Worm (Caenorhabditis elegans) whole organism, L4 larva: Measurements from ENCODE around the gene Y82E9BL.1.

Experiments used
- F26F4.8 ChIP-seq: fragments of 200-800 bp; sonication (Bioruptor generic); conservative IDR thresholded peaks from 2 replicates; pipeline ENCODE4 v1.3.6; 2022; ENCODE audit warnings: missing genetic modification characterization, missing compliant biosample characterization
- F49E8.2 ChIP-seq: sonication (generic microtip); optimal IDR thresholded peaks from 2 replicates; lab custom pipeline; 2016; ENCODE audit warnings: missing compliant biosample characterization, mild to moderate bottlenecking, missing genetic modification characterization, borderline replicate concordance
- Y105C5A.15 ChIP-seq: fragments of 200-800 bp; sonication (Bioruptor generic); IDR thresholded peaks from 2 replicates; pipeline ENCODE4 v1.3.6; 2022; ENCODE audit warnings: missing genetic modification characterization, missing compliant biosample characterization
- aha-1 ChIP-seq: fragments of 150-350 bp; peaks from one replicate; lab custom pipeline; 2014; ENCODE audit warnings: missing biosample characterization, missing genetic modification characterization
- ceh-28 ChIP-seq: fragments of 150-350 bp; optimal IDR thresholded peaks from 2 replicates; lab custom pipeline; 2014; ENCODE audit warnings: missing biosample characterization, missing genetic modification reagents, missing genetic modification characterization
- cey-2 ChIP-seq: sonication (generic microtip); optimal IDR thresholded peaks from 3 replicates; lab custom pipeline; 2017; ENCODE audit warnings: missing genetic modification characterization, mild to moderate bottlenecking, missing compliant biosample characterization, antibody characterized with exemption, borderline replicate concordance; ENCODE audit not compliant: insufficient read depth
- daf-16 ChIP-seq, 3 experiments: sonication (generic microtip); optimal IDR thresholded peaks; 2 replicates each; lab custom pipeline; 2016 to 2017; ENCODE audit warnings: missing genetic modification characterization in 3 of 3, missing genetic modification reagents in 3 of 3, mild to moderate bottlenecking in 2 of 3, missing compliant biosample characterization in 2 of 3, missing biosample characterization in 1 of 3, moderate library complexity in 1 of 3
- dmd-6 ChIP-seq: fragments of 200-800 bp; sonication (Bioruptor generic); IDR thresholded peaks from 2 replicates; pipeline ENCODE4 v1.3.6; 2022; ENCODE audit warnings: missing genetic modification reagents, missing genetic modification characterization, missing compliant biosample characterization
- dve-1 ChIP-seq: sonication (generic microtip); optimal IDR thresholded peaks from 2 replicates; lab custom pipeline; 2017; ENCODE audit warnings: antibody characterized with exemption, mild to moderate bottlenecking, missing genetic modification characterization, missing compliant biosample characterization; ENCODE audit not compliant: insufficient read depth
- fkh-10 ChIP-seq: fragments of 150-350 bp; optimal IDR thresholded peaks from 2 replicates; lab custom pipeline; 2014; ENCODE audit warnings: missing biosample characterization, missing genetic modification reagents, missing genetic modification characterization
- fos-1 ChIP-seq: fragments of 150-350 bp; optimal IDR thresholded peaks from 2 replicates; lab custom pipeline; 2014; ENCODE audit warnings: missing biosample characterization, missing genetic modification characterization
- hif-1 ChIP-seq, 2 experiments: sonication (generic microtip); optimal IDR thresholded peaks; 2 replicates each; lab custom pipeline; 2016 to 2017; ENCODE audit warnings: missing compliant biosample characterization in 2 of 2, missing genetic modification characterization in 2 of 2, missing genetic modification reagents in 2 of 2, missing genotype in 2 of 2, mild to moderate bottlenecking in 1 of 2
- hlh-11 ChIP-seq: fragments of 200-800 bp; sonication (Bioruptor generic); optimal IDR thresholded peaks from 2 replicates; lab custom pipeline; 2018; ENCODE audit warnings: mild to moderate bottlenecking, missing genetic modification characterization, missing compliant biosample characterization
- lim-7 ChIP-seq: fragments of 200-800 bp; sonication (Bioruptor generic); IDR thresholded peaks from 2 replicates; pipeline ENCODE4 v1.3.6; 2022; ENCODE audit warnings: missing genetic modification characterization, missing compliant biosample characterization
- lin-29 ChIP-seq: fragments of 200-800 bp; sonication (Bioruptor generic); IDR thresholded peaks from 2 replicates; pipeline ENCODE4 v1.3.6; 2022; ENCODE audit warnings: missing genetic modification reagents, missing genetic modification characterization, missing compliant biosample characterization
- lin-39 ChIP-seq: fragments of 150-350 bp; optimal IDR thresholded peaks from 2 replicates; lab custom pipeline; 2014; ENCODE audit warnings: missing biosample characterization, missing genetic modification reagents, missing genetic modification characterization
- lir-3 ChIP-seq: sonication (generic microtip); optimal IDR thresholded peaks from 2 replicates; lab custom pipeline; 2016; ENCODE audit warnings: mild to moderate bottlenecking, missing genetic modification characterization, missing compliant biosample characterization
- madf-9 ChIP-seq: fragments of 200-800 bp; sonication (Bioruptor generic); conservative IDR thresholded peaks from 2 replicates; pipeline ENCODE4 v1.3.6; 2022; ENCODE audit warnings: missing genetic modification reagents, missing genetic modification characterization, missing compliant biosample characterization
- mdl-1 ChIP-seq, 2 experiments: fragments of 150-350 bp in 1 of 2; sonication (generic microtip) in 1 of 2; optimal IDR thresholded peaks; 2 replicates each; lab custom pipeline; 2014 to 2017; ENCODE audit warnings: missing biosample characterization in 2 of 2, missing genetic modification characterization in 2 of 2
- mes-2 ChIP-seq: sonication (generic microtip); optimal IDR thresholded peaks from 2 replicates; lab custom pipeline; 2016; ENCODE audit warnings: missing genotype, mild to moderate bottlenecking, missing genetic modification characterization, missing compliant biosample characterization; ENCODE audit not compliant: poor library complexity, severe bottlenecking
- mxl-3 ChIP-seq: fragments of 200-800 bp; sonication (Bioruptor generic); optimal IDR thresholded peaks from 2 replicates; lab custom pipeline; 2018; ENCODE audit warnings: mild to moderate bottlenecking, missing genetic modification characterization, missing compliant biosample characterization
- nhr-11 ChIP-seq: fragments of 150-350 bp; optimal IDR thresholded peaks from 2 replicates; lab custom pipeline; 2014; ENCODE audit warnings: missing biosample characterization, missing genetic modification characterization
- nhr-28 ChIP-seq: fragments of 150-350 bp; optimal IDR thresholded peaks from 2 replicates; lab custom pipeline; 2014; ENCODE audit warnings: missing biosample characterization, missing genetic modification characterization
- nhr-41 ChIP-seq: fragments of 200-800 bp; sonication (Bioruptor generic); IDR thresholded peaks from 2 replicates; pipeline ENCODE4 v1.3.6; 2022; ENCODE audit warnings: missing genetic modification reagents, missing genetic modification characterization, missing compliant biosample characterization
- nhr-48 ChIP-seq: sonication (generic microtip); optimal IDR thresholded peaks from 2 replicates; lab custom pipeline; 2016; ENCODE audit warnings: mild to moderate bottlenecking, missing genetic modification characterization, missing compliant biosample characterization
- nhr-77 ChIP-seq: fragments of 150-350 bp; optimal IDR thresholded peaks from 2 replicates; lab custom pipeline; 2014; ENCODE audit warnings: missing biosample characterization, missing genetic modification characterization
- php-3 ChIP-seq: fragments of 200-800 bp; sonication (Bioruptor generic); IDR thresholded peaks from 2 replicates; pipeline ENCODE4 v1.3.6; 2022; ENCODE audit warnings: missing genetic modification reagents, missing genetic modification characterization, missing compliant biosample characterization
- pqm-1 ChIP-seq: sonication (generic microtip); optimal IDR thresholded peaks from 2 replicates; lab custom pipeline; 2017; ENCODE audit warnings: missing biosample characterization, missing genetic modification characterization
- tag-97 ChIP-seq: fragments of 200-800 bp; sonication (Bioruptor generic); IDR thresholded peaks from 2 replicates; pipeline ENCODE4 v1.3.6; 2022; ENCODE audit warnings: missing genetic modification characterization, missing compliant biosample characterization
- unc-130 ChIP-seq: sonication (generic microtip); optimal IDR thresholded peaks from 2 replicates; lab custom pipeline; 2016; ENCODE audit warnings: missing genetic modification reagents, missing genetic modification characterization, missing compliant biosample characterization
- unc-62 ChIP-seq, 3 experiments: fragments of 150-350 bp in 1 of 3; sonication (generic microtip); optimal IDR thresholded peaks in 2 of 3; peaks in 1 of 3; 1 replicate in 1 of 3; 2 replicates in 2 of 3; lab custom pipeline; 2014 to 2017; ENCODE audit warnings: missing biosample characterization in 3 of 3, missing genetic modification characterization in 3 of 3, missing genetic modification reagents in 3 of 3, missing genotype in 1 of 3
- ztf-7 ChIP-seq: fragments of 150-350 bp; optimal IDR thresholded peaks from 2 replicates; lab custom pipeline; 2014; ENCODE audit warnings: missing biosample characterization, missing genetic modification characterization

The Y82E9BL.1 gene

ce11 chrIII:1349313-1349712 is 5.9 kb downstream of the Y82E9BL.1 start, which contains the start of gene fbxa-25:
TSS of gene fbxa-25 (minus strand) at chrIII:1349450.
- TF ChIP-seq lim-7 (GFP tag; lab: Robert Waterston, UW) (no peak), unc-130 (GFP tag; lab: Kevin White, UChicago) (no peak), pqm-1 (peak; percentile 64), mes-2 (no peak), php-3 (GFP tag; lab: Robert Waterston, UW) (0 out of 2 replicates have a peak, but pooled peaks have one; percentile 48), mxl-3 (GFP tag; lab: Kevin White, UChicago) (peak; percentile 30), daf-16 (GFP tag; optimal IDR thresholded peaks at IDR 0.05; lab: Kevin White, UChicago) (no peak), daf-16 (tag; optimal IDR thresholded peaks at IDR 0.05; lab: Kevin White, UChicago) (peak; percentile 29), hif-1 (tag; optimal IDR thresholded peaks at IDR 0.05; lab: Kevin White, UChicago) (peak in 1 of 2 experiments; percentile 20), mdl-1 (tag; optimal IDR thresholded peaks at IDR 0.05; lab: Kevin White, UChicago) (peak in 1 of 2 experiments; percentile 31), nhr-28 (peak; percentile 34)

ce11 chrIII:1347539-1347938 is 7.7 kb downstream of the Y82E9BL.1 start, which contains the start of gene Y82E9BL.5:
TSS of gene Y82E9BL.5 (minus strand) at chrIII:1347639.
- TF ChIP-seq dmd-6 (GFP tag; lab: Robert Waterston, UW) (no peak), F26F4.8 (GFP tag; lab: Robert Waterston, UW) (no peak), madf-9 (no peak), hlh-11 (tag; lab: Kevin White, UChicago) (no peak)

ce11 chrIII:1347003-1347402 is 8.2 kb downstream of the Y82E9BL.1 start:
- TF ChIP-seq aha-1 (tag; lab: Kevin White, UChicago): peak; percentile 92
- no peak for TF ChIP-seq nhr-11 (tag; lab: Kevin White, UChicago)
- TF ChIP-seq fkh-10 (GFP tag; lab: Kevin White, UChicago): no peak
- TF ChIP-seq unc-62 (GFP tag; optimal IDR thresholded peaks at IDR 0.05 in 1 of 2; lab: Kevin White, UChicago): peak in 1 of 2 experiments; percentile 58
- no peak for TF ChIP-seq unc-62 (tag; optimal IDR thresholded peaks at IDR 0.05; lab: Kevin White, UChicago)
- TF ChIP-seq ceh-28 (tag; lab: Kevin White, UChicago): no peak

- TF ChIP-seq lin-29 (GFP tag; lab: Robert Waterston, UW): no peak
- no peak for TF ChIP-seq Y105C5A.15 (GFP tag; lab: Robert Waterston, UW)
Measured at ce11 chrIII:1345694-1346093, 9.5 kb downstream of the Y82E9BL.1 start, which contains the start of gene Y82E9BL.6. TSS of gene Y82E9BL.6 (minus strand) at chrIII:1345794.

- peak in 1 of 2 experiments; percentile 61 for TF ChIP-seq unc-62 (GFP tag; optimal IDR thresholded peaks at IDR 0.05 in 1 of 2; lab: Kevin White, UChicago)
- TF ChIP-seq unc-62 (tag; optimal IDR thresholded peaks at IDR 0.05; lab: Kevin White, UChicago): no peak
- TF ChIP-seq lir-3 (tag; lab: Kevin White, UChicago): no peak
Measured at ce11 chrIII:1342919-1343419, 12.3 kb downstream of the Y82E9BL.1 start, which contains the start of gene fbxa-27. TSS of gene fbxa-27 (plus strand) at chrIII:1342969.

ce11 chrIII:1342488-1342887 is 12.7 kb downstream of the Y82E9BL.1 start, which contains the start of gene fbxa-26:
TSS of gene fbxa-26 (minus strand) at chrIII:1342522.
- TF ChIP-seq nhr-28 (peak; percentile 35), dve-1 (tag; lab: Kevin White, UChicago) (peak; percentile 44), tag-97 (no peak), nhr-77 (tag; lab: Kevin White, UChicago) (peak; percentile 23), nhr-48 (tag; lab: Kevin White, UChicago) (no peak), cey-2 (no peak), F49E8.2 (tag; lab: Kevin White, UChicago) (no peak), lim-7 (GFP tag; lab: Robert Waterston, UW) (no peak), daf-16 (GFP tag; optimal IDR thresholded peaks at IDR 0.05; lab: Kevin White, UChicago) (no peak), daf-16 (tag; optimal IDR thresholded peaks at IDR 0.05; lab: Kevin White, UChicago) (peak; percentile 94), fos-1 (no peak), nhr-41 (GFP tag; lab: Robert Waterston, UW) (no peak), lin-39 (tag; lab: Kevin White, UChicago) (no peak), pqm-1 (peak; percentile 55), ztf-7 (tag; lab: Kevin White, UChicago) (no peak)
